Worm (Caenorhabditis elegans) whole organism, L3 larva: ENCODE data around the gene K02D10.1.

Source experiments
- ceh-28 ChIP-seq: fragments of 150-350 bp; optimal IDR thresholded peaks from 2 replicates; lab custom pipeline; 2014; ENCODE audit warnings: missing biosample characterization, missing genetic modification reagents, missing genetic modification characterization
- egl-27 ChIP-seq: sonication (generic microtip); optimal IDR thresholded peaks from 4 replicates; lab custom pipeline; 2017; ENCODE audit warnings: missing biosample characterization, missing genetic modification reagents, missing genetic modification characterization
- nhr-11 ChIP-seq: fragments of 150-350 bp; optimal IDR thresholded peaks from 2 replicates; lab custom pipeline; 2014; ENCODE audit warnings: missing biosample characterization, missing genetic modification characterization
- ztf-11 ChIP-seq: fragments of 150-350 bp; optimal IDR thresholded peaks from 2 replicates; lab custom pipeline; 2014; ENCODE audit warnings: missing biosample characterization, missing genetic modification characterization

DNA sequence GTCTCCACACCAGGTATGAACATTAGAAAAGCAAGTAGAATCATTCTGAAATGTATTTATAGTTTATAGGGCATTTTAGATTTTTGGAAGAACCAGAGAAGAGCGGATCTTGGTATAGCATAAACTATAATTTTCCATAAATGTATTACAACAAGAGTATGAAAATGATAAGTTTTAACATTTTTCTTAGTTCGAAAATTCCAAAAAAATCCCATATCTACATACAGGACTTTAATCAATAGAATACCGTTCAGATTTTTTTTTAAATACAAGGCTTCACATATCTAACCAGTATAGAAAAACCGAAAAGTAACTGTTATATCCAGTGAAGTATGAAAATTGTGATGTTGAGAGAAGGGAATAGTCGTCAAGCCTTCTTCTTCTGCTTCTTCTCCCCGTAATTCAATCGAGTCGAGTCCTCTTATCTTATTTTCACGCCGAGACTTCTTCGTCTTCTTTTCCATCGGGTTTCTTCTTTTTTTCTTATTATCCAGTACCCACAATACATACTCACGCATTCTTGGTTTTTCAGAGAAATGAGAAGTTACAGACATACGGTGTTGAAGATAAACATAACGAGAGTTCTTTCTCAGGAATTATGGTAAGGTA is 25.4 kb upstream of the K02D10.1 start, which contains the start of gene ZK370.6:
- TF ChIP-seq ceh-28 (no peak), ztf-11 (tag; lab: Kevin White, UChicago) (no peak), nhr-11 (no peak), egl-27 (tag; lab: Kevin White, UChicago) (no peak)
